Worm (Caenorhabditis elegans) whole organism, L1 larva: ENCODE results near the gene prmn-1.

Experiments
- ama-1 ChIP-seq: fragments of 150-350 bp; optimal IDR thresholded peaks from 2 replicates; lab custom pipeline; 2014
- efl-3 ChIP-seq: fragments of 200-800 bp; sonication (Bioruptor generic); optimal IDR thresholded peaks from 2 replicates; lab custom pipeline; 2018; ENCODE audit warnings: mild to moderate bottlenecking, missing genetic modification characterization, missing compliant biosample characterization
- fkh-10 ChIP-seq: sonication (generic microtip); optimal IDR thresholded peaks from 2 replicates; lab custom pipeline; 2017; ENCODE audit warnings: missing biosample characterization, missing genetic modification reagents, missing genetic modification characterization
- lin-15B ChIP-seq: fragments of 150-350 bp; sonication (generic microtip); optimal IDR thresholded peaks from 3 replicates; lab custom pipeline; 2014; ENCODE audit warnings: missing biosample characterization, missing genetic modification characterization
- mdl-1 ChIP-seq, 2 experiments: fragments of 150-350 bp; optimal IDR thresholded peaks; 2 replicates each; lab custom pipeline; 2014 to 2017; ENCODE audit warnings: missing biosample characterization in 2 of 2, missing genetic modification characterization in 2 of 2, inconsistent platforms in 1 of 2
- nhr-11 ChIP-seq: fragments of 150-350 bp; optimal IDR thresholded peaks from 2 replicates; lab custom pipeline; 2014; ENCODE audit warnings: missing biosample characterization, missing genetic modification characterization
- nhr-237 ChIP-seq: fragments of 150-350 bp; optimal IDR thresholded peaks from 2 replicates; lab custom pipeline; 2014; ENCODE audit warnings: missing biosample characterization, missing genetic modification characterization
- pax-3 ChIP-seq: fragments of 200-800 bp; sonication (Bioruptor generic); optimal IDR thresholded peaks from 2 replicates; lab custom pipeline; 2018; ENCODE audit warnings: mild to moderate bottlenecking, missing genetic modification characterization, moderate library complexity, missing compliant biosample characterization
- unc-130 ChIP-seq: fragments of 150-350 bp; optimal IDR thresholded peaks from 2 replicates; lab custom pipeline; 2017; ENCODE audit warnings: missing biosample characterization, missing genetic modification characterization, inconsistent platforms
- zip-4 ChIP-seq: fragments of 200-800 bp; sonication (Bioruptor generic); optimal IDR thresholded peaks from 2 replicates; lab custom pipeline; 2018; ENCODE audit warnings: mild to moderate bottlenecking, missing genetic modification characterization, moderate library complexity, missing compliant biosample characterization

DNA sequence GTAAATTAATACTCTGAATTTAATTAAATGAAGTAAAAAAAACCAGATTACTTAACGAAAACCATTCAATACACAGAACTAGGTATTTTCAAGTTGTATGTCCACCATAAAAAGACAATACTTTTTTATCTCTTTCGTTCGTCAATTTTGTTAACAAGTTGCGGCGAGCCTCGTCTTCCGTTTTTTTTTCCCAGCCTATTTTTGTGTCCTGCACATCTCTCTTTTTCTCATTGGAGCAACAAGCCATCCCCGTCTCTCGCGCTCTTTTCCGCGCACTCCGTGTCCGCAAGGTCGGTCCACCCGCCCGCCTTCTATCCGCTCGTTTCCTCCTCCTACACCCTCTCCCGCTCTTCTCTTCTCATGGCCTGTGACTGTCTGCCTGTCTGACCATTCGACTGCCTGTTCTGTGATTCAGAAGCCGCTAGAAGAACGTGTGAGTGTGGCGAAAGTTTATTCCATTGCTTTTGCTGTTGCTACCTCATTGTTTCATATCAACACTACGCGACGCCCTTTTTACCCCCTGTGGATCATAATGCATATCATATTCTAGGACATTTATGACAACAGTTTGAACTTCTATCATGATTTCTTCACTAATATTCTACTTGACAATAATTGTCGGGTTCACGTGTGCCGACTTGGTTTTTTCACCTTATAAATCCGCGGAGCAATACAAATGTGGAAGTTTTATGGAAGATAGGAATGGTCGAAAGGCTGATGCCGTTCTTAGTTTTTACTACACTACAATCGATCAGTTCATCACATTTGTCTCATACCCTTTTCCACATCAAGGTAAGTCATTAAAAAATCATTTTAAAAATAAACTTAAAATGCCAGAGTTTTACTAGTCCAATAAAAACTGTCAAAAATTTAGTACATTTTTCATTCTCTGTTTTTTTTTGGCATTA, at the start of gene prmn-1, which contains the start of gene F08B12.11:
- TF ChIP-seq nhr-237 (tag; lab: Kevin White, UChicago), result no peak
- TF ChIP-seq nhr-11 (tag; lab: Kevin White, UChicago), result no peak
- no peak for TF ChIP-seq fkh-10 (GFP tag; lab: Kevin White, UChicago)
- no peak for TF ChIP-seq lin-15B (tag; lab: Kevin White, UChicago)
- TF ChIP-seq ama-1 (lab: Kevin White, UChicago), result no peak
- TF ChIP-seq zip-4 (GFP tag; lab: Kevin White, UChicago), result no peak
- no peak for TF ChIP-seq efl-3 (GFP tag; lab: Kevin White, UChicago)
- no peak for TF ChIP-seq unc-130 (tag; lab: Kevin White, UChicago)
- TF ChIP-seq mdl-1 (tag; optimal IDR thresholded peaks at IDR 0.05; lab: Kevin White, UChicago), result no peak
- no peak for TF ChIP-seq pax-3
